Worm (Caenorhabditis elegans) whole organism, L4 larva: Measurements from ENCODE around the gene usp-33.

ENCODE experiments used
- Y105C5A.15 ChIP-seq: fragments of 200-800 bp; sonication (Bioruptor generic); IDR thresholded peaks from 2 replicates; pipeline ENCODE4 v1.3.6; 2022; ENCODE audit warnings: missing genetic modification characterization, missing compliant biosample characterization
- Y48G9A.11 ChIP-seq: fragments of 200-800 bp; sonication (Bioruptor generic); IDR thresholded peaks from 2 replicates; pipeline ENCODE4 v1.3.6; 2022; ENCODE audit warnings: missing genetic modification reagents, missing genetic modification characterization, missing compliant biosample characterization
- ZK546.5 ChIP-seq, 2 experiments: sonication (generic microtip); optimal IDR thresholded peaks; 2 replicates each; lab custom pipeline; 2017; ENCODE audit warnings: missing biosample characterization in 2 of 2, missing genetic modification characterization in 2 of 2
- ceh-20 ChIP-seq: fragments of 200-800 bp; sonication (Bioruptor generic); IDR thresholded peaks from 2 replicates; pipeline ENCODE4 v1.3.6; 2022; ENCODE audit warnings: missing genetic modification reagents, missing genetic modification characterization, missing compliant biosample characterization
- ceh-32 ChIP-seq: sonication (generic microtip); optimal IDR thresholded peaks from 2 replicates; lab custom pipeline; 2016; ENCODE audit warnings: mild to moderate bottlenecking, missing genetic modification characterization, missing compliant biosample characterization; ENCODE audit not compliant: poor library complexity
- ceh-44 ChIP-seq: fragments of 200-800 bp; sonication (Bioruptor generic); IDR thresholded peaks from 2 replicates; pipeline ENCODE4 v1.3.6; 2022; ENCODE audit warnings: missing genetic modification reagents, missing genetic modification characterization, missing compliant biosample characterization
- ceh-62 ChIP-seq: sonication (generic microtip); optimal IDR thresholded peaks from 2 replicates; lab custom pipeline; 2017; ENCODE audit warnings: missing biosample characterization, missing genetic modification characterization
- cey-2 ChIP-seq: sonication (generic microtip); optimal IDR thresholded peaks from 3 replicates; lab custom pipeline; 2017; ENCODE audit warnings: missing genetic modification characterization, mild to moderate bottlenecking, missing compliant biosample characterization, antibody characterized with exemption, borderline replicate concordance; ENCODE audit not compliant: insufficient read depth
- daf-12 ChIP-seq: fragments of 150-350 bp; optimal IDR thresholded peaks from 2 replicates; lab custom pipeline; 2014; ENCODE audit warnings: missing biosample characterization, missing genetic modification reagents, missing genetic modification characterization
- daf-16 ChIP-seq, 3 experiments: sonication (generic microtip); optimal IDR thresholded peaks; 2 replicates each; lab custom pipeline; 2016 to 2017; ENCODE audit warnings: missing genetic modification characterization in 3 of 3, missing genetic modification reagents in 3 of 3, mild to moderate bottlenecking in 2 of 3, missing compliant biosample characterization in 2 of 3, missing biosample characterization in 1 of 3, moderate library complexity in 1 of 3
- dmd-6 ChIP-seq: fragments of 200-800 bp; sonication (Bioruptor generic); IDR thresholded peaks from 2 replicates; pipeline ENCODE4 v1.3.6; 2022; ENCODE audit warnings: missing genetic modification reagents, missing genetic modification characterization, missing compliant biosample characterization
- dmd-8 ChIP-seq: fragments of 200-800 bp; sonication (Bioruptor generic); IDR thresholded peaks from 2 replicates; pipeline ENCODE4 v1.3.6; 2022; ENCODE audit warnings: missing genetic modification characterization, missing compliant biosample characterization
- dpl-1 ChIP-seq: fragments of 150-350 bp; optimal IDR thresholded peaks from 2 replicates; lab custom pipeline; 2014; ENCODE audit warnings: missing biosample characterization, missing genetic modification reagents, missing genetic modification characterization
- duxl-1 ChIP-seq: sonication (generic microtip); optimal IDR thresholded peaks from 2 replicates; lab custom pipeline; 2016; ENCODE audit warnings: mild to moderate bottlenecking, missing genetic modification characterization, moderate library complexity, missing compliant biosample characterization; ENCODE audit not compliant: poor library complexity
- dve-1 ChIP-seq: sonication (generic microtip); optimal IDR thresholded peaks from 2 replicates; lab custom pipeline; 2017; ENCODE audit warnings: antibody characterized with exemption, mild to moderate bottlenecking, missing genetic modification characterization, missing compliant biosample characterization; ENCODE audit not compliant: insufficient read depth
- egl-27 ChIP-seq: sonication (generic microtip); optimal IDR thresholded peaks from 3 replicates; lab custom pipeline; 2017; ENCODE audit warnings: missing biosample characterization, missing genetic modification reagents, missing genetic modification characterization
- fos-1 ChIP-seq: fragments of 150-350 bp; optimal IDR thresholded peaks from 2 replicates; lab custom pipeline; 2014; ENCODE audit warnings: missing biosample characterization, missing genetic modification characterization
- hlh-11 ChIP-seq: fragments of 200-800 bp; sonication (Bioruptor generic); optimal IDR thresholded peaks from 2 replicates; lab custom pipeline; 2018; ENCODE audit warnings: mild to moderate bottlenecking, missing genetic modification characterization, missing compliant biosample characterization
- hlh-30 ChIP-seq: sonication (generic microtip); optimal IDR thresholded peaks from 2 replicates; lab custom pipeline; 2017; ENCODE audit warnings: antibody characterized with exemption, mild to moderate bottlenecking, missing genetic modification characterization, missing compliant biosample characterization; ENCODE audit not compliant: insufficient read depth
- hmg-1.1 ChIP-seq: fragments of 200-800 bp; sonication (Bioruptor generic); IDR thresholded peaks from 2 replicates; pipeline ENCODE4 v1.3.6; 2022; ENCODE audit warnings: missing genetic modification reagents, missing genetic modification characterization, missing compliant biosample characterization
- jun-1 ChIP-seq: fragments of 150-350 bp; optimal IDR thresholded peaks from 2 replicates; lab custom pipeline; 2014; ENCODE audit warnings: missing biosample characterization, missing genetic modification reagents, missing genetic modification characterization
- lim-7 ChIP-seq: fragments of 200-800 bp; sonication (Bioruptor generic); IDR thresholded peaks from 2 replicates; pipeline ENCODE4 v1.3.6; 2022; ENCODE audit warnings: missing genetic modification characterization, missing compliant biosample characterization
- lin-1 ChIP-seq: fragments of 200-800 bp; sonication (Bioruptor generic); IDR thresholded peaks from 2 replicates; pipeline ENCODE4 v1.3.6; 2022; ENCODE audit warnings: missing genetic modification reagents, missing genetic modification characterization, missing compliant biosample characterization
- lin-13 ChIP-seq: fragments of 150-350 bp; optimal IDR thresholded peaks from 2 replicates; lab custom pipeline; 2014; ENCODE audit warnings: missing biosample characterization, missing genetic modification reagents, missing genetic modification characterization
- lin-29 ChIP-seq: fragments of 200-800 bp; sonication (Bioruptor generic); IDR thresholded peaks from 2 replicates; pipeline ENCODE4 v1.3.6; 2022; ENCODE audit warnings: missing genetic modification reagents, missing genetic modification characterization, missing compliant biosample characterization
- lin-39 ChIP-seq: fragments of 150-350 bp; optimal IDR thresholded peaks from 2 replicates; lab custom pipeline; 2014; ENCODE audit warnings: missing biosample characterization, missing genetic modification reagents, missing genetic modification characterization
- lsy-2 ChIP-seq, 2 experiments: fragments of 150-350 bp in 1 of 2; sonication (generic microtip) in 1 of 2; optimal IDR thresholded peaks; 2 replicates each; lab custom pipeline; 2014 to 2017; ENCODE audit warnings: missing biosample characterization in 2 of 2, missing genetic modification characterization in 2 of 2
- madf-5 ChIP-seq, 2 experiments: fragments of 200-800 bp; sonication (Bioruptor generic); IDR thresholded peaks; 2 replicates each; pipeline ENCODE4 v1.3.6; 2022; ENCODE audit warnings: missing compliant biosample characterization in 2 of 2, missing genetic modification characterization in 2 of 2
- mdl-1 ChIP-seq, 2 experiments: fragments of 150-350 bp in 1 of 2; sonication (generic microtip) in 1 of 2; optimal IDR thresholded peaks; 2 replicates each; lab custom pipeline; 2014 to 2017; ENCODE audit warnings: missing biosample characterization in 2 of 2, missing genetic modification characterization in 2 of 2
- mdt-29 ChIP-seq: fragments of 200-800 bp; sonication (Bioruptor generic); IDR thresholded peaks from 2 replicates; pipeline ENCODE4 v1.3.6; 2022; ENCODE audit warnings: missing genetic modification reagents, missing genetic modification characterization, missing compliant biosample characterization
- mep-1 ChIP-seq: fragments of 150-350 bp; sonication (generic microtip); optimal IDR thresholded peaks from 3 replicates; lab custom pipeline; 2014; ENCODE audit warnings: missing biosample characterization, missing genetic modification characterization
- mxl-3 ChIP-seq: fragments of 200-800 bp; sonication (Bioruptor generic); optimal IDR thresholded peaks from 2 replicates; lab custom pipeline; 2018; ENCODE audit warnings: mild to moderate bottlenecking, missing genetic modification characterization, missing compliant biosample characterization
- nhr-11 ChIP-seq: fragments of 150-350 bp; optimal IDR thresholded peaks from 2 replicates; lab custom pipeline; 2014; ENCODE audit warnings: missing biosample characterization, missing genetic modification characterization
- nhr-111 ChIP-seq: fragments of 200-800 bp; sonication (Bioruptor generic); optimal IDR thresholded peaks from 2 replicates; lab custom pipeline; 2018; ENCODE audit warnings: mild to moderate bottlenecking, missing genetic modification characterization, missing compliant biosample characterization
- nhr-25 ChIP-seq: sonication (generic microtip); optimal IDR thresholded peaks from 2 replicates; lab custom pipeline; 2017; ENCODE audit warnings: missing genetic modification characterization, mild to moderate bottlenecking, missing compliant biosample characterization, antibody characterized with exemption, moderate library complexity, borderline replicate concordance; ENCODE audit not compliant: insufficient read depth
- nhr-28 ChIP-seq: fragments of 150-350 bp; optimal IDR thresholded peaks from 2 replicates; lab custom pipeline; 2014; ENCODE audit warnings: missing biosample characterization, missing genetic modification characterization
- nhr-48 ChIP-seq: sonication (generic microtip); optimal IDR thresholded peaks from 2 replicates; lab custom pipeline; 2016; ENCODE audit warnings: mild to moderate bottlenecking, missing genetic modification characterization, missing compliant biosample characterization
- nhr-6 ChIP-seq: fragments of 150-350 bp; optimal IDR thresholded peaks from 2 replicates; lab custom pipeline; 2014; ENCODE audit warnings: missing biosample characterization, missing genetic modification characterization
- nhr-76 ChIP-seq: fragments of 150-350 bp; optimal IDR thresholded peaks from 2 replicates; lab custom pipeline; 2014; ENCODE audit warnings: missing biosample characterization, missing genetic modification characterization
- nhr-77 ChIP-seq: fragments of 150-350 bp; optimal IDR thresholded peaks from 2 replicates; lab custom pipeline; 2014; ENCODE audit warnings: missing biosample characterization, missing genetic modification characterization
- php-3 ChIP-seq: fragments of 200-800 bp; sonication (Bioruptor generic); IDR thresholded peaks from 2 replicates; pipeline ENCODE4 v1.3.6; 2022; ENCODE audit warnings: missing genetic modification reagents, missing genetic modification characterization, missing compliant biosample characterization
- set-16 ChIP-seq: fragments of 200-800 bp; sonication (Bioruptor generic); IDR thresholded peaks from 2 replicates; pipeline ENCODE4 v1.3.6; 2022; ENCODE audit warnings: missing genetic modification reagents, missing genetic modification characterization, missing compliant biosample characterization
- skn-1 ChIP-seq: fragments of 150-350 bp; optimal IDR thresholded peaks from 2 replicates; lab custom pipeline; 2014; ENCODE audit warnings: missing biosample characterization, missing genetic modification characterization
- spr-1 ChIP-seq: sonication (generic microtip); optimal IDR thresholded peaks from 2 replicates; lab custom pipeline; 2016; ENCODE audit warnings: mild to moderate bottlenecking, missing genetic modification characterization, missing compliant biosample characterization
- spr-3 ChIP-seq: fragments of 200-800 bp; sonication (Bioruptor generic); optimal IDR thresholded peaks from 2 replicates; lab custom pipeline; 2018; ENCODE audit warnings: mild to moderate bottlenecking, missing genetic modification characterization, missing compliant biosample characterization
- unc-39 ChIP-seq: sonication (generic microtip); optimal IDR thresholded peaks from 2 replicates; lab custom pipeline; 2017; ENCODE audit warnings: missing biosample characterization, missing genetic modification characterization
- unc-62 ChIP-seq, 3 experiments: fragments of 150-350 bp in 1 of 3; sonication (generic microtip); optimal IDR thresholded peaks in 2 of 3; peaks in 1 of 3; 1 replicate in 1 of 3; 2 replicates in 2 of 3; lab custom pipeline; 2014 to 2017; ENCODE audit warnings: missing biosample characterization in 3 of 3, missing genetic modification characterization in 3 of 3, missing genetic modification reagents in 3 of 3, missing genotype in 1 of 3
- ztf-11 ChIP-seq: fragments of 150-350 bp; optimal IDR thresholded peaks from 2 replicates; lab custom pipeline; 2014; ENCODE audit warnings: missing biosample characterization, missing genetic modification characterization
- ztf-7 ChIP-seq: fragments of 150-350 bp; optimal IDR thresholded peaks from 2 replicates; lab custom pipeline; 2014; ENCODE audit warnings: missing biosample characterization, missing genetic modification characterization

The usp-33 gene

ce11 chrX:15610527-15611091 is 19.4 kb downstream of the usp-33 start:
- TF ChIP-seq fos-1 (tag; lab: Kevin White, UChicago): peak; percentile 81
- peak in 1 of 2 experiments; percentile 10 for TF ChIP-seq daf-16 (GFP tag; optimal IDR thresholded peaks at IDR 0.05; lab: Kevin White, UChicago)
- peak; percentile 98 for TF ChIP-seq daf-16 (tag; optimal IDR thresholded peaks at IDR 0.05; lab: Kevin White, UChicago)
- TF ChIP-seq skn-1: no peak
- peak; percentile 49 for TF ChIP-seq dpl-1 (GFP tag; lab: Kevin White, UChicago)
- TF ChIP-seq spr-3 (GFP tag; lab: Kevin White, UChicago): no peak
- no peak for TF ChIP-seq lin-29 (GFP tag; lab: Robert Waterston, UW)
- TF ChIP-seq daf-12 (tag; lab: Kevin White, UChicago): no peak
- no peak for TF ChIP-seq nhr-111 (GFP tag; lab: Kevin White, UChicago)
- no peak for TF ChIP-seq set-16 (GFP tag; lab: Robert Waterston, UW)
- TF ChIP-seq nhr-25 (tag; lab: Kevin White, UChicago): no peak
- TF ChIP-seq dmd-8 (GFP tag; lab: Robert Waterston, UW): 0 out of 2 replicates have a peak, but pooled peaks have one; percentile 8
- peak; percentile 68 for TF ChIP-seq mxl-3
- TF ChIP-seq lin-1 (GFP tag; lab: Robert Waterston, UW): peak; percentile 71
- TF ChIP-seq nhr-28 (tag; lab: Kevin White, UChicago): peak; percentile 98
- peak in 1 of 2 experiments; percentile 90 for TF ChIP-seq unc-62 (GFP tag; optimal IDR thresholded peaks at IDR 0.05 in 1 of 2; lab: Kevin White, UChicago)
- no peak for TF ChIP-seq unc-62 (tag; optimal IDR thresholded peaks at IDR 0.05; lab: Kevin White, UChicago)
- TF ChIP-seq hmg-1.1 (GFP tag; lab: Robert Waterston, UW): 0 out of 2 replicates have a peak, but pooled peaks have one; percentile 7
- TF ChIP-seq mdl-1 (tag; optimal IDR thresholded peaks at IDR 0.05; lab: Kevin White, UChicago): peak; percentile 52 to 93
- TF ChIP-seq nhr-11: peak; percentile 75
- no peak for TF ChIP-seq unc-39
- no peak for TF ChIP-seq mdt-29
- no peak for TF ChIP-seq ZK546.5 (tag; optimal IDR thresholded peaks at IDR 0.05; lab: Kevin White, UChicago)
- TF ChIP-seq hlh-11 (tag; lab: Kevin White, UChicago): peak; percentile 93
- no peak for TF ChIP-seq nhr-76 (tag; lab: Kevin White, UChicago)
- no peak for TF ChIP-seq cey-2
- TF ChIP-seq jun-1: peak; percentile 12
- TF ChIP-seq lim-7: peak; percentile 48; the same call in 1 of the 2 replicates
- peak; percentile 94 for TF ChIP-seq dmd-6
- TF ChIP-seq lin-39: no peak
- peak; percentile 96 for TF ChIP-seq nhr-77
- peak; percentile 64; the same call in 1 of the 2 replicates for TF ChIP-seq Y105C5A.15 (GFP tag; lab: Robert Waterston, UW)
- no peak for TF ChIP-seq ceh-32 (tag; lab: Kevin White, UChicago)
- TF ChIP-seq ceh-20: 0 out of 2 replicates have a peak, but pooled peaks have one; percentile 23
- peak; percentile 68 for TF ChIP-seq nhr-48 (tag; lab: Kevin White, UChicago)
- no peak for TF ChIP-seq madf-5 (GFP tag; IDR thresholded peaks at IDR 0.05; lab: Robert Waterston, UW)
- TF ChIP-seq Y48G9A.11 (GFP tag; lab: Robert Waterston, UW): no peak
- TF ChIP-seq spr-1: peak; percentile 33
- peak; percentile 92 for TF ChIP-seq lin-13 (GFP tag; lab: Kevin White, UChicago)
- TF ChIP-seq ztf-11: no peak
- peak; percentile 20 for TF ChIP-seq nhr-6 (tag; lab: Kevin White, UChicago)
- TF ChIP-seq lsy-2 (tag; optimal IDR thresholded peaks at IDR 0.05; lab: Kevin White, UChicago): peak; percentile 41 to 75
- TF ChIP-seq mep-1 (tag; lab: Kevin White, UChicago): peak; percentile 93
- no peak for TF ChIP-seq egl-27 (tag; lab: Kevin White, UChicago)
- TF ChIP-seq duxl-1 (tag; lab: Kevin White, UChicago): no peak
- peak; percentile 96 for TF ChIP-seq hlh-30 (tag; lab: Kevin White, UChicago)
- TF ChIP-seq ceh-62: no peak
- TF ChIP-seq php-3 (GFP tag; lab: Robert Waterston, UW): peak; percentile 82
- TF ChIP-seq ztf-7 (tag; lab: Kevin White, UChicago): no peak
- TF ChIP-seq dve-1 (tag; lab: Kevin White, UChicago): peak; percentile 97
- TF ChIP-seq ceh-44 (GFP tag; lab: Robert Waterston, UW): no peak
